Fruit fly (Drosophila melanogaster): ENCODE measurements around the gene CG3347.

Gene CG3347

dm6 chr2L:3308529-3309272, 39.5 kb downstream of the CG3347 start, which contains the start of gene CG15406:
CG15406 (plus strand) TSS chr2L:3309222.
- TF ChIP-seq CG17806 (tag; optimal IDR thresholded peaks at IDR 0.05): no peak
- no peak for TF ChIP-seq fd96Ca (GFP tag; IDR thresholded peaks at IDR 0.05)
- TF ChIP-seq rn (GFP tag; IDR thresholded peaks at IDR 0.05): no peak
- TF ChIP-seq CG15710 (tag; optimal IDR thresholded peaks at IDR 0.05): no peak
- no peak for TF ChIP-seq CG14655 (GFP tag; optimal IDR thresholded peaks at IDR 0.05)
- no peak for TF ChIP-seq D1 (tag; optimal IDR thresholded peaks at IDR 0.05)
- no peak for TF ChIP-seq CG13204 (GFP tag; optimal IDR thresholded peaks at IDR 0.05)
- no peak for TF ChIP-seq gl (tag; optimal IDR thresholded peaks at IDR 0.05)
- no peak for TF ChIP-seq CG8301 (tag; optimal IDR thresholded peaks at IDR 0.05)
- no peak for TF ChIP-seq Pif1B (GFP tag; optimal IDR thresholded peaks at IDR 0.05)
- TF ChIP-seq CG34367 (tag; optimal IDR thresholded peaks at IDR 0.05): no peak
- no peak for TF ChIP-seq Snoo (tag; optimal IDR thresholded peaks at IDR 0.05)
- TF ChIP-seq CG10348 (GFP tag; IDR thresholded peaks at IDR 0.05): no peak
- TF ChIP-seq Ets98B (GFP tag; IDR thresholded peaks at IDR 0.05): no peak
- TF ChIP-seq CG8159 (tag; optimal IDR thresholded peaks at IDR 0.05): no peak
- no peak for TF ChIP-seq Pif1A (GFP tag; optimal IDR thresholded peaks at IDR 0.05)
- no peak for TF ChIP-seq CG12605 (GFP tag; IDR thresholded peaks at IDR 0.05)
- no peak for TF ChIP-seq CG32121 (GFP tag; IDR thresholded peaks at IDR 0.05)

- TF ChIP-seq CG8159 (tag; optimal IDR thresholded peaks at IDR 0.05) (no peak), Pif1A (GFP tag; optimal IDR thresholded peaks at IDR 0.05) (no peak), CG10348 (GFP tag; IDR thresholded peaks at IDR 0.05) (no peak), CG15710 (tag; optimal IDR thresholded peaks at IDR 0.05) (no peak), CG8301 (tag; optimal IDR thresholded peaks at IDR 0.05) (no peak), Pif1B (GFP tag; optimal IDR thresholded peaks at IDR 0.05) (no peak), CG32121 (GFP tag; IDR thresholded peaks at IDR 0.05) (no peak), Snoo (tag; optimal IDR thresholded peaks at IDR 0.05) (no peak), CG17806 (tag; optimal IDR thresholded peaks at IDR 0.05) (no peak), EcR (GFP tag; optimal IDR thresholded peaks at IDR 0.05) (no peak), CG4496 (GFP tag; IDR thresholded peaks at IDR 0.05) (no peak)
Measured at dm6 chr2L:3319731-3320295, 50.6 kb downstream of the CG3347 start, which contains the start of the genes Fign and CG8837. Fign (minus strand) TSS chr2L:3319872. CG8837 (plus strand) TSS chr2L:3320245.
